Worm (Caenorhabditis elegans) whole organism, midembryonic: Measurements from ENCODE around the gene gdi-1.

ENCODE experiments used
- flt-1 ChIP-seq: fragments of 200-800 bp; sonication (Bioruptor generic); IDR thresholded peaks from 2 replicates; pipeline ENCODE4 v1.3.6; 2022; ENCODE audit warnings: missing genetic modification characterization, missing compliant biosample characterization
- med-1 ChIP-seq: sonication (generic microtip); optimal IDR thresholded peaks from 2 replicates; lab custom pipeline; 2017; ENCODE audit warnings: missing genetic modification characterization, mild to moderate bottlenecking, missing compliant biosample characterization, antibody characterized with exemption, missing genetic modification reagents; ENCODE audit not compliant: insufficient read depth
- ref-1 ChIP-seq: fragments of 200-800 bp; sonication (Bioruptor generic); conservative IDR thresholded peaks from 2 replicates; pipeline ENCODE4 v1.3.6; 2022; ENCODE audit warnings: missing genetic modification reagents, missing genetic modification characterization, missing compliant biosample characterization
- ztf-23 ChIP-seq: fragments of 200-800 bp; sonication (Bioruptor generic); IDR thresholded peaks from 2 replicates; pipeline ENCODE4 v1.3.6; 2022; ENCODE audit warnings: missing genetic modification reagents, missing genetic modification characterization, missing compliant biosample characterization

- no peak for TF ChIP-seq ztf-23 (GFP tag; lab: Robert Waterston, UW)
- no peak for TF ChIP-seq ref-1
- no peak for TF ChIP-seq med-1 (GFP tag; lab: Kevin White, UChicago)
- TF ChIP-seq flt-1 (GFP tag; lab: Robert Waterston, UW) = no peak
Measured at ce11 chrIV:14800931-14801330, 8.2 kb upstream of the gdi-1 start.
